Worm (Caenorhabditis elegans) whole organism, late embryonic: ENCODE data around the gene sri-48.

Source experiments
- C08G9.2 ChIP-seq: sonication (generic microtip); optimal IDR thresholded peaks from 2 replicates; lab custom pipeline; 2016; ENCODE audit warnings: mild to moderate bottlenecking, missing genetic modification characterization, moderate library complexity, missing compliant biosample characterization
- C38D4.7 ChIP-seq: fragments of 200-800 bp; sonication (Bioruptor generic); optimal IDR thresholded peaks from 2 replicates; lab custom pipeline; 2018; ENCODE audit warnings: mild to moderate bottlenecking, missing genetic modification characterization, moderate library complexity, missing compliant biosample characterization
- K09A11.1 ChIP-seq: sonication (generic microtip); optimal IDR thresholded peaks from 2 replicates; lab custom pipeline; 2017; ENCODE audit warnings: antibody characterized with exemption, mild to moderate bottlenecking, missing genetic modification characterization, missing compliant biosample characterization; ENCODE audit not compliant: insufficient read depth
- T23F11.4 ChIP-seq: fragments of 200-800 bp; sonication (Bioruptor generic); optimal IDR thresholded peaks from 2 replicates; lab custom pipeline; 2018; ENCODE audit warnings: mild to moderate bottlenecking, missing genetic modification characterization, missing compliant biosample characterization
- Y22D7AL.16 ChIP-seq: sonication (generic microtip); optimal IDR thresholded peaks from 2 replicates; lab custom pipeline; 2016; ENCODE audit warnings: missing genetic modification characterization, missing compliant biosample characterization
- ahr-1 ChIP-seq: sonication (generic microtip); optimal IDR thresholded peaks from 2 replicates; lab custom pipeline; 2016; ENCODE audit warnings: missing genetic modification characterization, missing compliant biosample characterization
- ama-1 ChIP-seq: fragments of 150-350 bp; optimal IDR thresholded peaks from 2 replicates; lab custom pipeline; 2014
- ceh-14 ChIP-seq: sonication (generic microtip); optimal IDR thresholded peaks from 2 replicates; lab custom pipeline; 2016; ENCODE audit warnings: missing genotype, missing genetic modification characterization, missing compliant biosample characterization
- ceh-19 ChIP-seq: fragments of 200-800 bp; sonication (Bioruptor generic); optimal IDR thresholded peaks from 2 replicates; lab custom pipeline; 2018; ENCODE audit warnings: mild to moderate bottlenecking, missing genetic modification characterization, missing compliant biosample characterization
- ceh-2 ChIP-seq: sonication (generic microtip); optimal IDR thresholded peaks from 2 replicates; lab custom pipeline; 2016; ENCODE audit warnings: missing genotype, missing genetic modification characterization, missing compliant biosample characterization
- ceh-22 ChIP-seq: sonication (generic microtip); optimal IDR thresholded peaks from 2 replicates; lab custom pipeline; 2017; ENCODE audit warnings: missing biosample characterization, missing genetic modification characterization
- ceh-30 ChIP-seq: fragments of 150-350 bp; optimal IDR thresholded peaks from 2 replicates; lab custom pipeline; 2014; ENCODE audit warnings: missing biosample characterization, missing genetic modification characterization
- ceh-31 ChIP-seq: sonication (generic microtip); optimal IDR thresholded peaks from 2 replicates; lab custom pipeline; 2016; ENCODE audit warnings: missing genetic modification characterization, missing compliant biosample characterization
- ceh-9 ChIP-seq: sonication (generic microtip); optimal IDR thresholded peaks from 2 replicates; lab custom pipeline; 2016; ENCODE audit warnings: mild to moderate bottlenecking, missing genetic modification characterization, inconsistent platforms, missing compliant biosample characterization
- che-1 ChIP-seq: sonication (generic microtip); optimal IDR thresholded peaks from 2 replicates; lab custom pipeline; 2016; ENCODE audit warnings: mild to moderate bottlenecking, missing genetic modification characterization, missing compliant biosample characterization
- dmd-4 ChIP-seq: sonication (generic microtip); optimal IDR thresholded peaks from 2 replicates; lab custom pipeline; 2016; ENCODE audit warnings: borderline replicate concordance, missing genetic modification characterization, missing compliant biosample characterization
- elt-4 ChIP-seq: sonication (generic microtip); optimal IDR thresholded peaks from 2 replicates; lab custom pipeline; 2016; ENCODE audit warnings: missing genetic modification characterization, missing compliant biosample characterization
- fax-1 ChIP-seq: sonication (generic microtip); optimal IDR thresholded peaks from 2 replicates; lab custom pipeline; 2016; ENCODE audit warnings: missing genotype, missing genetic modification characterization, missing compliant biosample characterization
- hlh-15 ChIP-seq: sonication (generic microtip); optimal IDR thresholded peaks from 2 replicates; lab custom pipeline; 2016; ENCODE audit warnings: missing genetic modification characterization, missing compliant biosample characterization
- hlh-30 ChIP-seq: sonication (generic microtip); optimal IDR thresholded peaks from 2 replicates; lab custom pipeline; 2017; ENCODE audit warnings: antibody characterized with exemption, missing genetic modification characterization, missing compliant biosample characterization; ENCODE audit not compliant: insufficient read depth
- hlh-8 ChIP-seq: sonication (generic microtip); optimal IDR thresholded peaks from 2 replicates; lab custom pipeline; 2016; ENCODE audit warnings: missing genotype, missing genetic modification characterization, missing compliant biosample characterization
- lin-11 ChIP-seq: fragments of 200-800 bp; sonication (Bioruptor generic); optimal IDR thresholded peaks from 2 replicates; lab custom pipeline; 2018; ENCODE audit warnings: mild to moderate bottlenecking, missing genetic modification characterization, missing compliant biosample characterization
- madf-2 ChIP-seq: sonication (generic microtip); optimal IDR thresholded peaks from 2 replicates; lab custom pipeline; 2017; ENCODE audit warnings: missing genetic modification characterization, missing compliant biosample characterization
- nfya-1 ChIP-seq: sonication (generic microtip); optimal IDR thresholded peaks from 2 replicates; lab custom pipeline; 2017; ENCODE audit warnings: missing genetic modification characterization, mild to moderate bottlenecking, missing compliant biosample characterization, antibody characterized with exemption, moderate library complexity
- nhr-11 ChIP-seq: fragments of 150-350 bp; optimal IDR thresholded peaks from 2 replicates; lab custom pipeline; 2014; ENCODE audit warnings: missing biosample characterization, missing genetic modification characterization
- nhr-232 ChIP-seq: sonication (generic microtip); optimal IDR thresholded peaks from 2 replicates; lab custom pipeline; 2016; ENCODE audit warnings: missing genetic modification characterization, missing compliant biosample characterization
- pag-3 ChIP-seq: sonication (generic microtip); optimal IDR thresholded peaks from 2 replicates; lab custom pipeline; 2016; ENCODE audit warnings: missing compliant biosample characterization, missing genetic modification characterization, borderline replicate concordance
- pqm-1 ChIP-seq: sonication (generic microtip); optimal IDR thresholded peaks from 2 replicates; lab custom pipeline; 2016; ENCODE audit warnings: missing genetic modification characterization, missing compliant biosample characterization
- pros-1 ChIP-seq: fragments of 150-350 bp; optimal IDR thresholded peaks from 2 replicates; lab custom pipeline; 2014; ENCODE audit warnings: missing biosample characterization, missing genetic modification reagents, missing genetic modification characterization
- ref-2 ChIP-seq: sonication (generic microtip); optimal IDR thresholded peaks from 2 replicates; lab custom pipeline; 2016; ENCODE audit warnings: missing genetic modification characterization, missing compliant biosample characterization
- rnt-1 ChIP-seq: sonication (generic microtip); optimal IDR thresholded peaks from 2 replicates; lab custom pipeline; 2016; ENCODE audit warnings: missing genetic modification characterization, missing compliant biosample characterization
- syd-9 ChIP-seq: sonication (generic microtip); optimal IDR thresholded peaks from 2 replicates; lab custom pipeline; 2016; ENCODE audit warnings: mild to moderate bottlenecking, missing genetic modification characterization, moderate library complexity, missing compliant biosample characterization
- tbx-2 ChIP-seq: sonication (generic microtip); optimal IDR thresholded peaks from 2 replicates; lab custom pipeline; 2016; ENCODE audit warnings: missing genetic modification characterization, missing compliant biosample characterization
- ttx-3 ChIP-seq: sonication (generic microtip); optimal IDR thresholded peaks from 2 replicates; lab custom pipeline; 2016; ENCODE audit warnings: missing genetic modification reagents, missing genetic modification characterization, missing compliant biosample characterization
- unc-3 ChIP-seq, 2 experiments: fragments of 200-800 bp in 1 of 2; sonication (Bioruptor generic) in 1 of 2; sonication (generic microtip) in 1 of 2; conservative IDR thresholded peaks in 1 of 2; optimal IDR thresholded peaks in 1 of 2; 2 replicates each; pipeline versions ENCODE4 v1.3.6 to Lab custom; 2016 to 2022; ENCODE audit warnings: missing compliant biosample characterization in 2 of 2, missing genetic modification characterization in 2 of 2, missing genetic modification reagents in 1 of 2
- unc-42 ChIP-seq: sonication (generic microtip); optimal IDR thresholded peaks from 2 replicates; lab custom pipeline; 2016; ENCODE audit warnings: missing genotype, missing genetic modification characterization, missing compliant biosample characterization
- unc-86 ChIP-seq: sonication (generic microtip); optimal IDR thresholded peaks from 2 replicates; lab custom pipeline; 2016; ENCODE audit warnings: missing genetic modification characterization, missing compliant biosample characterization

The sri-48 gene

ce11 chrII:3225200-3225599, 24.1 kb upstream of the sri-48 start, which contains the start of gene ZC239.16:
Gene ZC239.16, minus strand, starts transcription at chrII:3225319.
- TF ChIP-seq che-1: no peak
- no peak for TF ChIP-seq ceh-19 (GFP tag; lab: Kevin White, UChicago)
- TF ChIP-seq nhr-232 (tag; lab: Kevin White, UChicago): no peak
- TF ChIP-seq ref-2 (tag; lab: Kevin White, UChicago): no peak
- TF ChIP-seq ceh-9 (tag; lab: Kevin White, UChicago): no peak
- no peak for TF ChIP-seq hlh-30 (tag; lab: Kevin White, UChicago)
- no peak for TF ChIP-seq ceh-22
- TF ChIP-seq nhr-11 (tag; lab: Kevin White, UChicago): no peak
- TF ChIP-seq tbx-2 (tag; lab: Kevin White, UChicago): no peak
- TF ChIP-seq unc-42 (tag; lab: Kevin White, UChicago): no peak

- TF ChIP-seq C08G9.2 (tag; lab: Kevin White, UChicago) (no peak), ceh-30 (tag; lab: Kevin White, UChicago) (no peak), fax-1 (tag; lab: Kevin White, UChicago) (no peak), ttx-3 (tag; lab: Kevin White, UChicago) (no peak), nfya-1 (no peak), lin-11 (tag; lab: Kevin White, UChicago) (no peak), ahr-1 (tag; lab: Kevin White, UChicago) (no peak), hlh-8 (tag; lab: Kevin White, UChicago) (no peak), ceh-22 (no peak), T23F11.4 (no peak), nhr-232 (tag; lab: Kevin White, UChicago) (no peak), unc-86 (tag; lab: Kevin White, UChicago) (no peak), rnt-1 (tag; lab: Kevin White, UChicago) (no peak), hlh-15 (tag; lab: Kevin White, UChicago) (no peak), nhr-11 (tag; lab: Kevin White, UChicago) (no peak), ceh-31 (no peak), ama-1 (lab: Kevin White, UChicago) (no peak), pag-3 (tag; lab: Kevin White, UChicago) (no peak), K09A11.1 (no peak)
These were observed 23.5 kb upstream of the sri-48 start, which contains the start of gene ZC239.15 for ce11 chrII:3224631-3225030. Gene ZC239.15, minus strand, starts transcription at chrII:3224731.

ce11 chrII:3222686-3223085, 21.5 kb upstream of the sri-48 start, which contains the start of gene ZC239.13:
Gene ZC239.13, minus strand, starts transcription at chrII:3222839.
- TF ChIP-seq madf-2 (tag; lab: Kevin White, UChicago): no peak
- TF ChIP-seq ahr-1 (tag; lab: Kevin White, UChicago): no peak
- TF ChIP-seq pros-1 (tag; lab: Kevin White, UChicago): no peak
- TF ChIP-seq ceh-14 (tag; lab: Kevin White, UChicago): no peak
- no peak for TF ChIP-seq syd-9
- no peak for TF ChIP-seq unc-86 (tag; lab: Kevin White, UChicago)

ce11 chrII:3221730-3222129, 20.6 kb upstream of the sri-48 start, which contains the start of gene ZC239.14:
Gene ZC239.14, minus strand, starts transcription at chrII:3222034.
- TF ChIP-seq elt-4 (no peak), C38D4.7 (GFP tag; lab: Kevin White, UChicago) (no peak), dmd-4 (tag; lab: Kevin White, UChicago) (no peak), C08G9.2 (tag; lab: Kevin White, UChicago) (no peak), hlh-8 (tag; lab: Kevin White, UChicago) (no peak), pqm-1 (no peak), Y22D7AL.16 (tag; lab: Kevin White, UChicago) (no peak), ceh-2 (tag; lab: Kevin White, UChicago) (no peak), unc-3 (GFP tag; conservative IDR thresholded peaks at IDR 0.05; lab: Robert Waterston, UW) (no peak), unc-3 (tag; optimal IDR thresholded peaks at IDR 0.05; lab: Kevin White, UChicago) (no peak)
